Worm (Caenorhabditis elegans) whole organism, L1 larva: Measurements from ENCODE around the gene ZK617.26.
A peak's percentile ranks its signal among the peaks of the same experiment; 100 is the strongest.

Experiments
- C34B4.2 ChIP-seq: sonication (generic microtip); optimal IDR thresholded peaks from 2 replicates; lab custom pipeline; 2017; ENCODE audit warnings: mild to moderate bottlenecking, missing genetic modification characterization, missing compliant biosample characterization
- F16B12.6 ChIP-seq: fragments of 150-350 bp; optimal IDR thresholded peaks from 2 replicates; lab custom pipeline; 2014; ENCODE audit warnings: missing biosample characterization, missing genetic modification characterization
- blmp-1 ChIP-seq: fragments of 150-350 bp; optimal IDR thresholded peaks from 2 replicates; lab custom pipeline; 2014; ENCODE audit warnings: missing biosample characterization, missing genetic modification characterization
- ces-1 ChIP-seq: fragments of 150-350 bp; optimal IDR thresholded peaks from 2 replicates; lab custom pipeline; 2014; ENCODE audit warnings: missing biosample characterization, missing genetic modification reagents, missing genetic modification characterization
- dpl-1 ChIP-seq, 3 experiments: fragments of 150-350 bp in 2 of 3; sonication (generic microtip) in 1 of 3; optimal IDR thresholded peaks; 2 replicates each; lab custom pipeline; 2014 to 2017; ENCODE audit warnings: missing biosample characterization in 3 of 3, missing genetic modification characterization in 3 of 3, missing genetic modification reagents in 3 of 3
- efl-1 ChIP-seq, 4 experiments: fragments of 150-350 bp; optimal IDR thresholded peaks in 3 of 4; peaks in 1 of 4; 1 replicate in 1 of 4; 2 replicates in 3 of 4; lab custom pipeline; 2014; ENCODE audit warnings: missing biosample characterization in 2 of 4, missing genetic modification characterization in 2 of 4, missing genetic modification reagents in 2 of 4
- efl-3 ChIP-seq: fragments of 200-800 bp; sonication (Bioruptor generic); optimal IDR thresholded peaks from 2 replicates; lab custom pipeline; 2018; ENCODE audit warnings: mild to moderate bottlenecking, missing genetic modification characterization, missing compliant biosample characterization
- egl-27 ChIP-seq, 2 experiments: fragments of 150-350 bp in 1 of 2; sonication (generic microtip); optimal IDR thresholded peaks; 3 replicates each; lab custom pipeline; 2017 to 2018; ENCODE audit warnings: missing biosample characterization in 2 of 2, missing genetic modification characterization in 2 of 2, missing genetic modification reagents in 2 of 2
- elt-2 ChIP-seq: sonication (generic microtip); optimal IDR thresholded peaks from 2 replicates; lab custom pipeline; 2016; ENCODE audit warnings: missing genetic modification characterization, mild to moderate bottlenecking, inconsistent platforms, missing compliant biosample characterization, missing genetic modification reagents
- elt-3 ChIP-seq, 6 experiments: fragments of 150-350 bp in 1 of 6; sonication (generic microtip); optimal IDR thresholded peaks; 2 replicates each; lab custom pipeline; 2017 to 2018; ENCODE audit warnings: missing biosample characterization in 6 of 6, missing genetic modification characterization in 6 of 6, inconsistent platforms in 1 of 6
- fos-1 ChIP-seq: fragments of 150-350 bp; optimal IDR thresholded peaks from 2 replicates; lab custom pipeline; 2014; ENCODE audit warnings: missing biosample characterization, missing genetic modification characterization
- hpl-2 ChIP-seq: fragments of 150-350 bp; optimal IDR thresholded peaks from 2 replicates; lab custom pipeline; 2014; ENCODE audit warnings: missing biosample characterization, missing genetic modification reagents, missing genetic modification characterization
- irx-1 ChIP-seq: sonication (generic microtip); optimal IDR thresholded peaks from 2 replicates; lab custom pipeline; 2016; ENCODE audit warnings: missing genetic modification characterization, missing compliant biosample characterization
- jun-1 ChIP-seq: fragments of 150-350 bp; optimal IDR thresholded peaks from 2 replicates; lab custom pipeline; 2014; ENCODE audit warnings: missing biosample characterization, missing genetic modification reagents, missing genetic modification characterization
- lin-14 ChIP-seq: fragments of 200-800 bp; sonication (Bioruptor generic); optimal IDR thresholded peaks from 2 replicates; lab custom pipeline; 2018; ENCODE audit warnings: mild to moderate bottlenecking, missing genetic modification characterization, moderate library complexity, missing compliant biosample characterization
- lin-15B ChIP-seq: fragments of 150-350 bp; sonication (generic microtip); optimal IDR thresholded peaks from 3 replicates; lab custom pipeline; 2014; ENCODE audit warnings: missing biosample characterization, missing genetic modification characterization
- lin-35 ChIP-seq, 2 experiments: fragments of 150-350 bp; optimal IDR thresholded peaks; 2 replicates each; lab custom pipeline; 2014; ENCODE audit warnings: missing biosample characterization in 2 of 2, missing genetic modification characterization in 2 of 2, missing genetic modification reagents in 2 of 2
- lir-3 ChIP-seq: sonication (generic microtip); optimal IDR thresholded peaks from 2 replicates; lab custom pipeline; 2016; ENCODE audit warnings: mild to moderate bottlenecking, missing genetic modification characterization, moderate library complexity, missing compliant biosample characterization; ENCODE audit not compliant: poor library complexity
- lsy-2 ChIP-seq, 2 experiments: fragments of 150-350 bp; optimal IDR thresholded peaks; 2 replicates each; lab custom pipeline; 2014; ENCODE audit warnings: missing biosample characterization in 2 of 2, missing genetic modification characterization in 2 of 2
- nhr-12 ChIP-seq: sonication (generic microtip); optimal IDR thresholded peaks from 2 replicates; lab custom pipeline; 2017; ENCODE audit warnings: missing biosample characterization, missing genetic modification characterization
- nhr-19 ChIP-seq: fragments of 200-800 bp; sonication (Bioruptor generic); conservative IDR thresholded peaks from 2 replicates; pipeline ENCODE4 v1.3.6; 2022; ENCODE audit warnings: missing genetic modification characterization, missing compliant biosample characterization
- nhr-20 ChIP-seq: sonication (generic microtip); optimal IDR thresholded peaks from 2 replicates; lab custom pipeline; 2016; ENCODE audit warnings: mild to moderate bottlenecking, missing genetic modification characterization, missing compliant biosample characterization
- nhr-71 ChIP-seq: sonication (generic microtip); optimal IDR thresholded peaks from 2 replicates; lab custom pipeline; 2016; ENCODE audit warnings: mild to moderate bottlenecking, missing genetic modification characterization, moderate library complexity, missing compliant biosample characterization
- nhr-85 ChIP-seq: sonication (generic microtip); peaks from one replicate; lab custom pipeline; 2016; ENCODE audit warnings: missing genetic modification characterization, inconsistent platforms, missing compliant biosample characterization
- nhr-90 ChIP-seq: sonication (generic microtip); optimal IDR thresholded peaks from 2 replicates; lab custom pipeline; 2016; ENCODE audit warnings: mild to moderate bottlenecking, missing genetic modification characterization, missing compliant biosample characterization; ENCODE audit not compliant: poor library complexity
- pqm-1 ChIP-seq: sonication (generic microtip); optimal IDR thresholded peaks from 3 replicates; lab custom pipeline; 2017; ENCODE audit warnings: missing biosample characterization, missing genetic modification characterization
- rnt-1 ChIP-seq: sonication (generic microtip); optimal IDR thresholded peaks from 2 replicates; lab custom pipeline; 2016; ENCODE audit warnings: mild to moderate bottlenecking, missing genetic modification characterization, moderate library complexity, missing compliant biosample characterization
- skn-1 ChIP-seq: fragments of 150-350 bp; optimal IDR thresholded peaks from 2 replicates; lab custom pipeline; 2014; ENCODE audit warnings: missing biosample characterization, missing genetic modification characterization
- snpc-4 ChIP-seq: fragments of 150-350 bp; optimal IDR thresholded peaks from 2 replicates; lab custom pipeline; 2014; ENCODE audit warnings: missing biosample characterization, missing genetic modification characterization
- snu-23 ChIP-seq: sonication (generic microtip); optimal IDR thresholded peaks from 2 replicates; lab custom pipeline; 2016; ENCODE audit warnings: missing genetic modification characterization, missing compliant biosample characterization
- sptf-1 ChIP-seq: fragments of 150-350 bp; optimal IDR thresholded peaks from 2 replicates; lab custom pipeline; 2014; ENCODE audit warnings: missing biosample characterization, missing genetic modification characterization
- swsn-7 ChIP-seq: sonication (generic microtip); optimal IDR thresholded peaks from 2 replicates; lab custom pipeline; 2016; ENCODE audit warnings: missing genetic modification characterization, missing compliant biosample characterization
- tbx-2 ChIP-seq: sonication (generic microtip); optimal IDR thresholded peaks from 2 replicates; lab custom pipeline; 2016; ENCODE audit warnings: missing genetic modification characterization, missing compliant biosample characterization
- unc-130 ChIP-seq: fragments of 150-350 bp; optimal IDR thresholded peaks from 2 replicates; lab custom pipeline; 2017; ENCODE audit warnings: missing biosample characterization, missing genetic modification characterization, inconsistent platforms
- zag-1 ChIP-seq: fragments of 150-350 bp; optimal IDR thresholded peaks from 2 replicates; lab custom pipeline; 2014; ENCODE audit warnings: missing biosample characterization, missing genetic modification characterization
- ztf-11 ChIP-seq, 2 experiments: sonication (generic microtip); optimal IDR thresholded peaks; 2 replicates each; lab custom pipeline; 2016 to 2017; ENCODE audit warnings: missing genetic modification characterization in 2 of 2, missing biosample characterization in 1 of 2, missing compliant biosample characterization in 1 of 2
- ztf-4 ChIP-seq: fragments of 150-350 bp; optimal IDR thresholded peaks from 2 replicates; lab custom pipeline; 2014; ENCODE audit warnings: missing biosample characterization, missing genetic modification characterization

ZK617.26 gene

DNA sequence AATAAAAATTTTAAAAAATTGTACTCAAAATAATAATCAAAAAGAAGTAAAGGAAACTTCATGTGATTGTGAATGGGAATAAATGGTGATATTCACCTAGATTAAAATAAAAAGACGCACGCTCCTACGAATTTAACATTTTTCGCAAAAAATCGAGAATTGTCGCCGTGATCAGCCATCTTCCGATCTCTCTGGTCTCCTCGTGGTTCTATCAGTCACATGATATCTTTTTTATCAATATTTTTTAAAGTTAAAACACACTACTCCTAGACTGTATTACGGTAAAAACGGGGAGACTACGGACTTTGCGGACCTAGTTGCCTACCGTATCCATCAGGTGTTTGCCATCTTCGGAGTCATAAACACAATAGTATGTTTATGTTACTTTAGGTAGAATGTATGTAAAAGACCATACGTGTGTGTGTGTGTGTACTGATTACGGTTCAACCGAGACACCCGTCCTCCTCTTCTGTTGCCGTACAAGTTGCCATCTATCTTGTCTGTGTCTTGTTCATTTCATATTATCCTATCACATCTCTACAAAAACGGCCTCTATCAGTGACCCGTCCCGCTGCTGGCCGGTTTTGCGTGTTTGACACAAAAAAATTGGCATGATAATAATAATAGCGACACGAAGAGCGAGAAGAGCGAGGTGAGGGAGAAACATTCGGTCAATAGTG is 35.9 kb upstream of the ZK617.26 start, which contains the start of gene T12G3.2 (continued):
- TF ChIP-seq ztf-11 (tag; optimal IDR thresholded peaks at IDR 0.05; lab: Kevin White, UChicago), result no peak
- TF ChIP-seq hpl-2 (GFP tag; lab: Kevin White, UChicago), result no peak
- TF ChIP-seq nhr-85, result peak; percentile 86
- TF ChIP-seq elt-3 (tag; optimal IDR thresholded peaks at IDR 0.05; lab: Kevin White, UChicago), result peak in 2 of 6 experiments; percentile 19 to 71
- peak in 1 of 2 experiments; percentile 52 for TF ChIP-seq lin-35 (GFP tag; optimal IDR thresholded peaks at IDR 0.05; lab: Kevin White, UChicago)
- peak; percentile 20 for TF ChIP-seq blmp-1
- no peak for TF ChIP-seq fos-1
- no peak for TF ChIP-seq C34B4.2 (tag; lab: Kevin White, UChicago)

- no peak for TF ChIP-seq jun-1 (tag; lab: Kevin White, UChicago)
- TF ChIP-seq lin-15B (tag; lab: Kevin White, UChicago), result no peak
- TF ChIP-seq unc-130, result peak; percentile 19
- TF ChIP-seq nhr-12, result no peak
- TF ChIP-seq lsy-2 (tag; optimal IDR thresholded peaks at IDR 0.05; lab: Kevin White, UChicago), result peak in 1 of 2 experiments; percentile 23
- TF ChIP-seq F16B12.6, result no peak
- TF ChIP-seq nhr-20 (tag; lab: Kevin White, UChicago), result peak; percentile 71
- no peak for TF ChIP-seq skn-1 (tag; lab: Kevin White, UChicago)
- no peak for TF ChIP-seq snpc-4
- peak in 1 of 2 experiments; percentile 10 for TF ChIP-seq efl-1 (optimal IDR thresholded peaks at IDR 0.05; lab: Kevin White, UChicago)
- TF ChIP-seq efl-1 (GFP tag; optimal IDR thresholded peaks at IDR 0.05 in 1 of 2; lab: Kevin White, UChicago), result peak in 1 of 2 experiments; percentile 92
- no peak for TF ChIP-seq irx-1 (tag; lab: Kevin White, UChicago)
- peak; percentile 22 for TF ChIP-seq nhr-19 (GFP tag; lab: Robert Waterston, UW)
- TF ChIP-seq swsn-7 (tag; lab: Kevin White, UChicago), result no peak
- peak in 2 of 6 experiments; percentile 53 to 67 for TF ChIP-seq elt-3 (tag; optimal IDR thresholded peaks at IDR 0.05; lab: Kevin White, UChicago)
- TF ChIP-seq ces-1 (GFP tag; lab: Kevin White, UChicago), result no peak
- TF ChIP-seq egl-27 (tag; optimal IDR thresholded peaks at IDR 0.05; lab: Kevin White, UChicago), result no peak
- peak; percentile 21 for TF ChIP-seq tbx-2 (tag; lab: Kevin White, UChicago)
- no peak for TF ChIP-seq ztf-11 (tag; optimal IDR thresholded peaks at IDR 0.05; lab: Kevin White, UChicago)
- no peak for TF ChIP-seq efl-3
- peak; percentile 31 for TF ChIP-seq rnt-1 (tag; lab: Kevin White, UChicago)
- peak; percentile 59 for TF ChIP-seq snu-23 (GFP tag; lab: Kevin White, UChicago)
- no peak for TF ChIP-seq sptf-1 (tag; lab: Kevin White, UChicago)
- TF ChIP-seq lir-3 (tag; lab: Kevin White, UChicago), result no peak
- TF ChIP-seq nhr-71 (tag; lab: Kevin White, UChicago), result peak; percentile 48
- no peak for TF ChIP-seq zag-1 (tag; lab: Kevin White, UChicago)
- peak; percentile 92 for TF ChIP-seq nhr-85
- TF ChIP-seq dpl-1 (GFP tag; optimal IDR thresholded peaks at IDR 0.05; lab: Kevin White, UChicago), result peak in 1 of 3 experiments; percentile 18
- TF ChIP-seq pqm-1 (tag; lab: Kevin White, UChicago), result no peak
- peak; percentile 74 for TF ChIP-seq lin-14 (GFP tag; lab: Kevin White, UChicago)
- TF ChIP-seq blmp-1, result peak; percentile 69
- TF ChIP-seq nhr-90, result peak; percentile 53
Measured at ce11 chrIV:12044844-12045738, 34.3 kb upstream of the ZK617.26 start.

DNA sequence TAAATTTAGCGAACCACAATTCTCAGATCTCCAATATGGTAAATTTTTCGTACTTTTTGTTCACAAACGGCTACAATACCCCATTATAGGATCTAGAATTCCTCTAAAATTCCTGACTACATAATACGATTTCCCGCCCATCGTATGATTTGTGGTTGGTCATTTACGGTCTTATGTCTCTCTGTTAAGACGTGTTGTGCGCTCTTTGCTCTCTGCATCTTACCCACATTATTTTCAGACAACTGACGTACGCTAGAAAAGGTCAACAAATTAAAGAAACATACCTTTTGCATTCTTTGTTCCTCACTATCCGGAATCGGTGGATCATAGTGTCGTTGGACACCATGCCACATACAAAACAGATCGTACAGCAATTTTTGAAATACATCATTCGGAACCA is 32.3 kb upstream of the ZK617.26 start:
- TF ChIP-seq nhr-19 (GFP tag; lab: Robert Waterston, UW), result peak; percentile 39; the same call in 1 of the 2 replicates
- TF ChIP-seq elt-2, result peak; percentile 14
- TF ChIP-seq nhr-71 (tag; lab: Kevin White, UChicago), result peak; percentile 6
- TF ChIP-seq lin-35 (GFP tag; optimal IDR thresholded peaks at IDR 0.05; lab: Kevin White, UChicago), result peak in 1 of 2 experiments; percentile 25
- TF ChIP-seq nhr-20 (tag; lab: Kevin White, UChicago), result peak; percentile 32
- no peak for TF ChIP-seq snu-23 (GFP tag; lab: Kevin White, UChicago)
- TF ChIP-seq ztf-4, result no peak
